Worm (Caenorhabditis elegans) whole organism, L4/young adult: ENCODE measurements around the gene mbk-2.

Source experiments
- W03F9.2 ChIP-seq: fragments of 150-350 bp; optimal IDR thresholded peaks from 2 replicates; lab custom pipeline; 2014; ENCODE audit warnings: missing biosample characterization, missing genetic modification characterization
- dao-5 ChIP-seq: sonication (generic microtip); optimal IDR thresholded peaks from 2 replicates; lab custom pipeline; 2016; ENCODE audit warnings: missing genotype, missing genetic modification characterization, moderate library complexity, missing compliant biosample characterization
- him-1 ChIP-seq: sonication (generic microtip); optimal IDR thresholded peaks from 2 replicates; lab custom pipeline; 2016; ENCODE audit warnings: missing genotype, missing genetic modification reagents, missing genetic modification characterization, missing compliant biosample characterization

- no peak for TF ChIP-seq W03F9.2
- no peak for TF ChIP-seq him-1 (tag; lab: Kevin White, UChicago)
- TF ChIP-seq dao-5 (tag; lab: Kevin White, UChicago), result no peak
Observed at ce11 chrIV:13051073-13051472, 42.1 kb downstream of the mbk-2 start, which contains the start of gene scl-11.
